Fruit fly (Drosophila melanogaster) Kc167 (cell line): ENCODE data around the gene CG44476.

Source experiments
- insv ChIP-seq: fragments of >200 bp; optimal IDR thresholded peaks from 3 replicates; lab custom pipeline; 2018; ENCODE audit warnings: missing external identifiers
- psq ChIP-seq: fragments of >200 bp; optimal IDR thresholded peaks from 2 replicates; lab custom pipeline; 2017; ENCODE audit warnings: missing external identifiers

- no peak for TF ChIP-seq insv (lab: Kevin White, UChicago)
- TF ChIP-seq psq (lab: Kevin White, UChicago) = no peak
Measured at dm6 chr2L:18091705-18092104, 21.3 kb downstream of the CG44476 start.
